Worm (Caenorhabditis elegans): ENCODE data around the gene F38A5.2.
A peak's percentile ranks its signal among the peaks of the same experiment; 100 is the strongest.

F38A5.2 gene

ce11 chrIV:6562039-6562438, 23.2 kb downstream of the F38A5.2 start:
- TF ChIP-seq nhr-71 (tag; optimal IDR thresholded peaks at IDR 0.05) (no peak), mef-2 (tag; optimal IDR thresholded peaks at IDR 0.05) (no peak), nhr-28 (tag; optimal IDR thresholded peaks at IDR 0.05) (no peak), nhr-76 (tag; optimal IDR thresholded peaks at IDR 0.05) (no peak), lin-15B (tag; optimal IDR thresholded peaks at IDR 0.05) (no peak), C34B4.2 (tag; optimal IDR thresholded peaks at IDR 0.05) (no peak), ces-1 (GFP tag; optimal IDR thresholded peaks at IDR 0.05) (no peak), rnt-1 (tag; optimal IDR thresholded peaks at IDR 0.05) (no peak), nhr-11 (tag; optimal IDR thresholded peaks at IDR 0.05) (no peak), nhr-19 (GFP tag; conservative IDR thresholded peaks at IDR 0.05) (no peak), aha-1 (tag; optimal IDR thresholded peaks at IDR 0.05) (no peak), lir-3 (tag; optimal IDR thresholded peaks at IDR 0.05; ENCODE audit: poor library complexity) (no peak)

- no peak for TF ChIP-seq ceh-90 (tag; optimal IDR thresholded peaks at IDR 0.05)
- no peak for TF ChIP-seq efl-3 (GFP tag; optimal IDR thresholded peaks at IDR 0.05)
- no peak for TF ChIP-seq lin-15B (tag; optimal IDR thresholded peaks at IDR 0.05)
- no peak for TF ChIP-seq ets-5 (GFP tag; IDR thresholded peaks at IDR 0.05)
- TF ChIP-seq hpl-2 (GFP tag; optimal IDR thresholded peaks at IDR 0.05), result no peak
- no peak for TF ChIP-seq nhr-77 (tag; optimal IDR thresholded peaks at IDR 0.05)
- no peak for TF ChIP-seq elt-2 (tag; optimal IDR thresholded peaks at IDR 0.05)
- TF ChIP-seq irx-1 (tag; optimal IDR thresholded peaks at IDR 0.05), result no peak
- TF ChIP-seq dsc-1 (tag; optimal IDR thresholded peaks at IDR 0.05), result no peak
These were observed 24.8 kb downstream of the F38A5.2 start, which contains the start of gene best-9 for ce11 chrIV:6560434-6560833. best-9 (plus strand) TSS chrIV:6560734.

- TF ChIP-seq nhr-85 (tag) (peak; percentile 68), pag-3 (tag; optimal IDR thresholded peaks at IDR 0.05; ENCODE audit: borderline replicate concordance, insufficient read depth) (no peak), hpl-2 (GFP tag; optimal IDR thresholded peaks at IDR 0.05) (no peak), pax-3 (tag; optimal IDR thresholded peaks at IDR 0.05) (peak; percentile 52), nhr-20 (tag; optimal IDR thresholded peaks at IDR 0.05) (peak; percentile 79), rnt-1 (tag; optimal IDR thresholded peaks at IDR 0.05) (peak; percentile 84), ama-1 (optimal IDR thresholded peaks at IDR 0.05) (no peak), nhr-90 (tag; optimal IDR thresholded peaks at IDR 0.05; ENCODE audit: poor library complexity) (peak; percentile 59), mef-2 (tag; optimal IDR thresholded peaks at IDR 0.05) (no peak), skn-1 (tag; optimal IDR thresholded peaks at IDR 0.05) (peak; percentile 72), ces-1 (GFP tag; optimal IDR thresholded peaks at IDR 0.05) (no peak), xbp-1 (tag; optimal IDR thresholded peaks at IDR 0.05) (peak; percentile 62), mdl-1 (tag; optimal IDR thresholded peaks at IDR 0.05) (peak in 1 of 2 experiments; percentile 40), unc-86 (tag; optimal IDR thresholded peaks at IDR 0.05) (peak; percentile 50), ceh-8 (GFP tag; optimal IDR thresholded peaks at IDR 0.05) (peak; percentile 55), egl-27 (tag; optimal IDR thresholded peaks at IDR 0.05) (no peak), nhr-28 (tag; optimal IDR thresholded peaks at IDR 0.05) (no peak), blmp-1 (tag; optimal IDR thresholded peaks at IDR 0.05) (no peak), grh-1 (GFP tag; IDR thresholded peaks at IDR 0.05) (peak; percentile 52), jun-1 (tag; optimal IDR thresholded peaks at IDR 0.05) (no peak), C34B4.2 (tag; optimal IDR thresholded peaks at IDR 0.05) (no peak), lin-39 (tag; optimal IDR thresholded peaks at IDR 0.05) (no peak), lin-35 (GFP tag; optimal IDR thresholded peaks at IDR 0.05) (peak; percentile 75 to 78), snpc-4 (tag; optimal IDR thresholded peaks at IDR 0.05) (no peak), ztf-11 (tag; optimal IDR thresholded peaks at IDR 0.05) (peak in 1 of 2 experiments; percentile 31), mep-1 (tag; optimal IDR thresholded peaks at IDR 0.05) (peak; percentile 63), nhr-77 (tag; optimal IDR thresholded peaks at IDR 0.05) (peak; percentile 62), hlh-17 (GFP tag; optimal IDR thresholded peaks at IDR 0.05; ENCODE audit: borderline replicate concordance) (no peak), tbx-2 (tag; optimal IDR thresholded peaks at IDR 0.05) (peak; percentile 64), nhr-12 (tag; optimal IDR thresholded peaks at IDR 0.05) (no peak), ceh-90 (tag; optimal IDR thresholded peaks at IDR 0.05) (no peak), nhr-237 (tag; optimal IDR thresholded peaks at IDR 0.05) (peak; percentile 22), efl-1 (optimal IDR thresholded peaks at IDR 0.05) (peak; percentile 60 to 72), efl-1 (GFP tag; optimal IDR thresholded peaks at IDR 0.05 in 1 of 2) (peak; percentile 56 to 95), vab-15 (tag; optimal IDR thresholded peaks at IDR 0.05) (no peak), nhr-84 (tag; optimal IDR thresholded peaks at IDR 0.05) (no peak)
These were observed 28.4 kb downstream of the F38A5.2 start, which contains the start of gene try-3 for ce11 chrIV:6556624-6557368. try-3 (plus strand) TSS chrIV:6557155.

Measured in whole organism, L1 larva.